Fruit fly (Drosophila melanogaster) whole organism, larva: ENCODE measurements around the gene atilla.

Source experiments
- noc ChIP-seq: fragments of 200-800 bp; sonication (Bioruptor generic); optimal IDR thresholded peaks from 3 replicates; lab custom pipeline; 2019; ENCODE audit warnings: missing biosample characterization, mild to moderate bottlenecking, missing genetic modification characterization, moderate library complexity

The atilla gene

DNA sequence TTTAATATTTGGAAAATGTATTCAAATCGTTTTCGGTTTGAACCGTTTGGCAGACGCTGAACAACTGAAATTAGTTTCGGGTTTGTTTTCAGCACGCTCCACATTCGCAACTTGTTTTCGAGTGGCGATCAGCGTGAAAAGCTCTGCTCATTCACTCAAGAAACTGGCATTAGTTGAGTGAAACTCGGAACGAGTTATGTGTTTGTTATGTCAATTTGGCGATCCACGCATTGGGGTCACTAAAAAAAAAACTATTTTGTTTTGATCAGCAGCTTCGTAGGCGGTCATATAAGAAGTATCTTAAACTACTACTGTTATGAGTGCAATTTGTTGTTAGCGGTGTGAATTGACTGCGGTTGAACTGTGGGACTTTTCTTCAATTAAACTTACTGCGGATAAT, at the start of gene atilla:
TSS of gene atilla (minus strand) at position 266 of the 400 bp plus-strand sequence.
- TF ChIP-seq noc = no peak

DNA sequence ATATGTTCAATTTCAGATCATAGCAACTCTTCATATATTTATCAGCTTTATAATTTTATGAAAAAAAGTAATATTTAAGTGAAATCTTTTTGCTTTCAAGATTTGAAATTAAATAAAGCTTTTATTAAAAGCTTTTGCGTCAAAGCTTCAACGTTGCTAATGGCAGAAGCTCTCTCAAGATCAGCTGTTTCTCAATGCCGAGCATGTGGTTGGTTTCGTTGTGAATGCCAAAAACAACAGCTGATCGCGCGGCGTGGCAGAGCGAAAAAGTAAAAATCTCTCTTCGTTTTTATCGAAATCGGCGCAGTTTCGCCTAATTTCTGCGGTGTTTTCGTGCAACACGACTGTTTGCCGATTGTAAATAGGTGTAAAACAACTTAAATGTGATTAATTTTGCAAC, 29.9 kb upstream of the atilla start, which contains the start of gene CG31759:
TSS of gene CG31759 (plus strand) at position 161 of the 400 bp plus-strand sequence.
- no peak for TF ChIP-seq noc

dm6 chr2L:12200990-12201389, 23.3 kb upstream of the atilla start:
- no peak for TF ChIP-seq noc

DNA sequence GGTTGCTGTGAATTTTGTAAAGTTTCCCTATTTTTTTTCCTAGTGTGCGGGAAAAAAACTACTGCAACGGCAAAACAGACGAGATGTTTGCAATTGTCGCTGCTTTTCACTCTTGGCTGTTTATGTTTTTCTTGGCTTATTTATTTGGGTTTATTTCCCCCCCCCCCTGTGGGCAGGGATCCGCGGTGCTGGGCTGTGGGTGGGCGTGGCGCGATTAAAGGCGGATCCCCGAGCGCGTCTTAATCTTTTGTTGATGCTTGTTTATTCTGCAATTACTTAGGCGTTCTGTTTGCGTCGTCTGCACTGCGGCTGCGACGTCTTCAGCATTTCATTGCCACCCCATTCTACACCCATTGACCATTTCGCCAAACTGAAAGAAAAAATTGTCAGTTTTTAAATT, 17.2 kb upstream of the atilla start:
- TF ChIP-seq noc = no peak

DNA sequence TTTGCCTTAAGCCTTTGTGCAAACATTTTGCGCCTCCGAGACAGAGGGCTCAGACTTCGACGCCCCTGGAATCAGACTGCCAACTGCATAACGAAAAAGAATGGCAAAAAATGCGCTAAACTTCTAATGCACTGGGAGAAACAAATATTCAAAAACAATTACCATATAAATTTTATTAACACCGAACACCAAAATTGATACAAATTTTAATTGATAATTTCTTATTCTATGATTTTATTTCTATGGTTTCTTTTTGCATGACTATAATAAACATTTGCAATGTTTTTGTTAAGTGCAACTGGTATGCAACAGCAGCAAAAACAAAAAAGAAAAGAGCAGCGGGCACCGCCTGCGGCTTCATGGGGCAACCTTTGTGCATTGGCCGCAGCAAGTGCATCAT, 15.3 kb upstream of the atilla start:
- no peak for TF ChIP-seq noc

DNA sequence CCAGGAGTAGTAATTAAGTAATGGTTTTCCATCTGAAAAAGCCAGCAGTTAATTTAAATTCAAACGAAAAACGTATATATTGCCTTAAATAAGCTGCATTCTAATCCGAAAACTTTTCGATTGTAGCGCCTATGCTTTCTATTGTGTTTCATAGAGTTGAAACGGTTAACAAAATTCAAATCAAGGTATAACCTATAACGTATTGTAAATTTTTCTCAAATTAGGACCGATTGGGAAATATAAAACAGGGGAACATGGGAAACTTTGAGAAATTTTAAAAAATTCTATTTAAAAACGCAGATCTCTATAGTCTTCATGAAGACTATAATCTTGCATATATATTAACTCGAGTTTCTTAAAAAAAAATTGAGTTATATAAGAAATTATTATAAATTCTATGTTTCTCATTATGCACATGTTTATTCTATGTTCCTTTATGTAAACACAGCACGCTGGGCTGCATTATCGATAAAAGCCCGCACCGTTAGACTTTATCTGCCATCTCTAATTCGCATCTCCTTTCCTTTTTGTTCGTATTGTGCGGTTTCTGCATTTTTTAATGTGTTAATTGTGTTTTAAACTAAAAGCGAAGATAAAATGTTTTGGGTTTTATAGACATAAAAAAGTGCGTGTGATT, 3.1 kb downstream of the atilla start, which contains the start of gene bru1:
TSS of gene bru1 (plus strand) at position 512 of the 637 bp plus-strand sequence.
- TF ChIP-seq noc = no peak

DNA sequence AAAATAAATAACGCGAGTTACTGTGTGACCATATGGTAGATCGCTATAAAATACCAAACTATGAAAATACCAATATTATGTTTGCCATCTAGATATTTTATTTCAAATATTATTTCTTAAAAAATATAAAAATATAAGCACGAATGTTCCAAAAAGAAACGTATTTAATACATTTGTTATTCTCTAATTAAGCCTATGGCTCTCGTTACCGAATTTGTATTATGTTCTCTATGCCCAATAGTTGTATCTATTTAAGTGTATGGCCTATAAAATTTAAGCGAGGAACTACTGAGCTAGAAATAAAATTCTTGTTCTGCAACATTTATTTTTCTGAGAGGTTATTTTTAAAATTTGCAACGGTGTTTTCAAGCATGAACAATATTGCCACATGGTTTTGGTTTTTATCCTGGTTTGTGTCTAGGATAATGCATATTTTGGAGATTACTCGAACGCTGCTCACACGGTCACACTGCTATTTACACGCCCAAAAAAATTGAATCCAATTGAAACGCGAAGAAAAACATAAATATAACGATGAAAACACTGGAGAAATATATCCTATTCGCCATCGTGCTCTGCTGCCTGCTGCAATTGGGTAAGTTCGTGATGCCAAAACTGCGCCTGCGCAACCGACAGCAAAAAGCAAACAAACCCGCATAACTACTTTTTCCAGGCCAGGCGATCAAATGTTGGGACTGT, 5.0 kb downstream of the atilla start, which contains the start of the genes CG6583 and crok:
TSS of gene CG6583 (minus strand) at position 51 of the 699 bp plus-strand sequence.
TSS of gene crok (plus strand) at position 446 of the 699 bp plus-strand sequence.
- TF ChIP-seq noc = no peak

- TF ChIP-seq noc = no peak
Measured at dm6 chr2L:12170250-12170649, 7.4 kb downstream of the atilla start, which contains the start of gene CG17217. Gene CG17217 (plus strand): TSS chr2L:12170550.

DNA sequence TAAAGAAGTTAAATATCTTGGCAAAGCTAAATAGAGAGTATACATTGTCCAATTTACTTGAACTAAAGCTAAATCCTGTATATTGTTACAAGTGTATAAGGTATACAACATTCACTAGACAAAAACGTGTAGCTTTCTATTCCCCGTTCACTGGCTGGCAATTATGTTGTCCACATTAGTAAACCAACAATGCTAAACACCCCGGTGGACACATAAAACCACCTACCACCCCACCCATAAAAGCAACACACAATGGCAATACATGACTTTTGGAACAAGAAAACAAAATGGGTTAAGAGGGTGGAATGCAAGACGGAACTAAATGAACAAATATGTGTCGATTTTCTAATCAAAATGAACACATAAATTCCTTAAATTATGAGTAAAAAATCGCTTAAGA, 13.7 kb downstream of the atilla start, which contains the start of gene ZnT33D:
TSS of gene ZnT33D (plus strand) at position 301 of the 400 bp plus-strand sequence.
- no peak for TF ChIP-seq noc

DNA sequence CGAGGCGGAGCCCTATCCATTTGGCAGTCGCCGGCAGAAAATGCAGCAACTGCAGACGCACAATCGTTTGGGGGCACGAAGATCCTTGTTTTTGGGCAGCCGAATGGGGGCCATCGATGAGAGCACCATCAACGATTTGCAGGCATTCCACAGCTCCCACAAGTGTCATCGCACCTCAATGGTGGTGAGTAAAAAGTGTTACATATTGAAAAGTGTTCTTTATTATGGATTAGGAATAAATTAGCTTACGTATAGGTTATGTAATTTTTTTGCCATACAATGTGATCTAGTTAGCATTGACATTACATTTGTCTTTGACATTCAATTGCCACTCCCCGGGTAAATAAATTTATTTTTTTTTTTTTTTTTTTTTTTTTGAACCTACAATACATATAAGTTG, 16.2 kb downstream of the atilla start, which contains the start of gene CG31861:
TSS of gene CG31861 (plus strand) at position 301 of the 400 bp plus-strand sequence.
- no peak for TF ChIP-seq noc

- no peak for TF ChIP-seq noc
Measured at dm6 chr2L:12142439-12142838, 35.2 kb downstream of the atilla start, which contains the start of gene CG31760. Gene CG31760 (plus strand): TSS chr2L:12142780.

- TF ChIP-seq noc = no peak
Measured at dm6 chr2L:12137708-12138107, 40.0 kb downstream of the atilla start, which contains the start of gene Gr33a. Gene Gr33a (plus strand): TSS chr2L:12138008.

dm6 chr2L:12134125-12134378, 43.6 kb downstream of the atilla start:
- TF ChIP-seq noc = no peak

- no peak for TF ChIP-seq noc
Measured at dm6 chr2L:12133275-12134124, 44.2 kb downstream of the atilla start, which contains the start of gene rho-6. Gene rho-6 (minus strand): TSS chr2L:12133411.
